Worm (Caenorhabditis elegans): ENCODE data around the gene cas-1.

Gene cas-1

ce11 chrX:16815508-16815907 lies 2.1 kb upstream of the cas-1 start:
- TF ChIP-seq fos-1 (tag; optimal IDR thresholded peaks at IDR 0.05), result no peak
- TF ChIP-seq arid-1 (GFP tag; conservative IDR thresholded peaks at IDR 0.05), result no peak
- no peak for TF ChIP-seq zfp-2 (tag; optimal IDR thresholded peaks at IDR 0.05)
- TF ChIP-seq pha-4 (GFP tag; IDR thresholded peaks at IDR 0.05), result no peak
- no peak for TF ChIP-seq pha-4 (tag; optimal IDR thresholded peaks at IDR 0.05)
- TF ChIP-seq daf-16 (GFP tag; optimal IDR thresholded peaks at IDR 0.05), result peak in 1 of 2 experiments; percentile 74
- TF ChIP-seq daf-16 (tag; optimal IDR thresholded peaks at IDR 0.05), result no peak
- TF ChIP-seq tra-1 (GFP tag; IDR thresholded peaks at IDR 0.05), result no peak
- peak in 1 of 2 experiments; percentile 66 for TF ChIP-seq unc-62 (GFP tag; optimal IDR thresholded peaks at IDR 0.05 in 1 of 2)
- TF ChIP-seq unc-62 (tag; optimal IDR thresholded peaks at IDR 0.05), result no peak
- TF ChIP-seq mdt-29 (GFP tag; IDR thresholded peaks at IDR 0.05), result no peak
- TF ChIP-seq php-3 (GFP tag; IDR thresholded peaks at IDR 0.05), result no peak
- TF ChIP-seq R02D3.7 (tag; optimal IDR thresholded peaks at IDR 0.05), result no peak
- peak in 1 of 2 experiments; percentile 10 for TF ChIP-seq hif-1 (tag; optimal IDR thresholded peaks at IDR 0.05)
- 0 out of 2 replicates have a peak, but pooled peaks have one; percentile 17 for TF ChIP-seq ctbp-1 (GFP tag; IDR thresholded peaks at IDR 0.05)
- TF ChIP-seq egl-43 (GFP tag; IDR thresholded peaks at IDR 0.05), result no peak
- TF ChIP-seq skn-1 (tag; optimal IDR thresholded peaks at IDR 0.05), result no peak
- no peak for TF ChIP-seq nhr-48 (tag; optimal IDR thresholded peaks at IDR 0.05)
- no peak for TF ChIP-seq Y5F2A.4 (GFP tag; optimal IDR thresholded peaks at IDR 0.05)
- no peak for TF ChIP-seq saeg-2 (GFP tag; IDR thresholded peaks at IDR 0.05)
- no peak for TF ChIP-seq dve-1 (tag; optimal IDR thresholded peaks at IDR 0.05; ENCODE audit: insufficient read depth)
- TF ChIP-seq lin-29 (GFP tag; IDR thresholded peaks at IDR 0.05), result no peak
- no peak for TF ChIP-seq ztf-7 (tag; optimal IDR thresholded peaks at IDR 0.05)
- no peak for TF ChIP-seq cey-2 (tag; optimal IDR thresholded peaks at IDR 0.05; ENCODE audit: borderline replicate concordance, insufficient read depth)
- no peak for TF ChIP-seq lin-38 (GFP tag; IDR thresholded peaks at IDR 0.05)
- TF ChIP-seq hlh-11 (tag; optimal IDR thresholded peaks at IDR 0.05), result peak; percentile 81
- peak; percentile 3 for TF ChIP-seq nhr-11 (tag; optimal IDR thresholded peaks at IDR 0.05)
- no peak for TF ChIP-seq duxl-1 (tag; optimal IDR thresholded peaks at IDR 0.05; ENCODE audit: poor library complexity)
- no peak for TF ChIP-seq egl-27 (tag; optimal IDR thresholded peaks at IDR 0.05)
- no peak for TF ChIP-seq madf-9 (GFP tag; conservative IDR thresholded peaks at IDR 0.05)
- no peak for TF ChIP-seq F37D6.2 (tag; optimal IDR thresholded peaks at IDR 0.05)
- no peak for TF ChIP-seq pqm-1 (tag; optimal IDR thresholded peaks at IDR 0.05)
- TF ChIP-seq hlh-30 (tag; optimal IDR thresholded peaks at IDR 0.05; ENCODE audit: insufficient read depth), result peak; percentile 66

ce11 chrX:16814913-16815312 lies 1.5 kb upstream of the cas-1 start:
- TF ChIP-seq spr-1 (tag; optimal IDR thresholded peaks at IDR 0.05), result no peak
- no peak for TF ChIP-seq pha-4 (GFP tag; IDR thresholded peaks at IDR 0.05)
- TF ChIP-seq pha-4 (tag; optimal IDR thresholded peaks at IDR 0.05), result peak; percentile 35
- TF ChIP-seq dve-1 (tag; optimal IDR thresholded peaks at IDR 0.05; ENCODE audit: insufficient read depth), result peak; percentile 46
- no peak for TF ChIP-seq lsy-2 (tag; optimal IDR thresholded peaks at IDR 0.05)
- TF ChIP-seq daf-16 (GFP tag; optimal IDR thresholded peaks at IDR 0.05), result no peak
- TF ChIP-seq daf-16 (tag; optimal IDR thresholded peaks at IDR 0.05), result peak; percentile 24
- TF ChIP-seq ztf-7 (tag; optimal IDR thresholded peaks at IDR 0.05), result no peak

ce11 chrX:16813148-16813547 lies 308 bp downstream of the cas-1 start:
- TF ChIP-seq duxl-1 (tag; optimal IDR thresholded peaks at IDR 0.05; ENCODE audit: poor library complexity), result no peak
- TF ChIP-seq hlh-30 (tag; optimal IDR thresholded peaks at IDR 0.05; ENCODE audit: insufficient read depth), result peak; percentile 80
- peak; percentile 61 for TF ChIP-seq dmd-6 (GFP tag; IDR thresholded peaks at IDR 0.05)
- TF ChIP-seq gei-8 (GFP tag; optimal IDR thresholded peaks at IDR 0.05), result no peak
- TF ChIP-seq ceh-82 (tag; optimal IDR thresholded peaks at IDR 0.05), result no peak
- TF ChIP-seq zag-1 (tag; optimal IDR thresholded peaks at IDR 0.05), result no peak
- TF ChIP-seq F44E2.7 (GFP tag; IDR thresholded peaks at IDR 0.05), result no peak
- no peak for TF ChIP-seq skn-1 (tag; optimal IDR thresholded peaks at IDR 0.05)
- TF ChIP-seq tra-1 (GFP tag; IDR thresholded peaks at IDR 0.05), result 0 out of 2 replicates have a peak, but pooled peaks have one; percentile 23
- TF ChIP-seq dve-1 (tag; optimal IDR thresholded peaks at IDR 0.05; ENCODE audit: insufficient read depth), result peak; percentile 69
- TF ChIP-seq aly-2 (tag; optimal IDR thresholded peaks at IDR 0.05), result no peak
- TF ChIP-seq mxl-3 (GFP tag; optimal IDR thresholded peaks at IDR 0.05), result no peak
- TF ChIP-seq T20F7.1 (GFP tag; optimal IDR thresholded peaks at IDR 0.05), result no peak
- TF ChIP-seq mes-2 (tag; optimal IDR thresholded peaks at IDR 0.05; ENCODE audit: poor library complexity, severe bottlenecking), result peak; percentile 40
- TF ChIP-seq lin-15B (tag; optimal IDR thresholded peaks at IDR 0.05), result no peak
- TF ChIP-seq snpc-1.2 (GFP tag; IDR thresholded peaks at IDR 0.05), result no peak
- no peak for TF ChIP-seq tag-97 (GFP tag; IDR thresholded peaks at IDR 0.05)
- TF ChIP-seq pqm-1 (tag; optimal IDR thresholded peaks at IDR 0.05), result peak; percentile 34
- TF ChIP-seq zip-11 (GFP tag; IDR thresholded peaks at IDR 0.05), result no peak
